Worm (Caenorhabditis elegans): ENCODE results near the gene C27B7.7.

The C27B7.7 gene

ce11 chrIV:8866092-8866491 lies 40.8 kb upstream of the C27B7.7 start (continued):
- TF ChIP-seq syd-9 (tag; optimal IDR thresholded peaks at IDR 0.05) (no peak), lin-11 (tag; optimal IDR thresholded peaks at IDR 0.05) (no peak), pat-9 (tag; optimal IDR thresholded peaks at IDR 0.05) (no peak), hlh-15 (tag; optimal IDR thresholded peaks at IDR 0.05) (no peak), madf-2 (tag; optimal IDR thresholded peaks at IDR 0.05) (no peak), ceh-18 (tag; optimal IDR thresholded peaks at IDR 0.05) (peak; percentile 72)

- TF ChIP-seq nhr-232 (tag; optimal IDR thresholded peaks at IDR 0.05) (no peak), K02D7.2 (tag; optimal IDR thresholded peaks at IDR 0.05) (no peak), hlh-15 (tag; optimal IDR thresholded peaks at IDR 0.05) (no peak), ceh-48 (tag; optimal IDR thresholded peaks at IDR 0.05) (no peak), odd-2 (tag; optimal IDR thresholded peaks at IDR 0.05) (no peak), elt-2 (tag; optimal IDR thresholded peaks at IDR 0.05) (no peak), fax-1 (tag; optimal IDR thresholded peaks at IDR 0.05) (no peak), T23F11.4 (GFP tag; optimal IDR thresholded peaks at IDR 0.05) (no peak), rnt-1 (tag; optimal IDR thresholded peaks at IDR 0.05) (no peak), ceh-19 (GFP tag; optimal IDR thresholded peaks at IDR 0.05) (no peak), npax-4 (tag; optimal IDR thresholded peaks at IDR 0.05) (no peak), ets-4 (tag; optimal IDR thresholded peaks at IDR 0.05) (no peak), hlh-13 (GFP tag; optimal IDR thresholded peaks at IDR 0.05) (no peak)
Measured at ce11 chrIV:8867562-8867961, 39.3 kb upstream of the C27B7.7 start.

ce11 chrIV:8869624-8870023 lies 37.2 kb upstream of the C27B7.7 start, which contains the start of gene npp-23:
TSS of gene npp-23 (minus strand) at chrIV:8869679.
- no peak for TF ChIP-seq tbx-2 (tag; optimal IDR thresholded peaks at IDR 0.05)
- TF ChIP-seq elt-2 (tag; optimal IDR thresholded peaks at IDR 0.05), result peak; percentile 7
- peak; percentile 13 for TF ChIP-seq nfya-1 (tag; optimal IDR thresholded peaks at IDR 0.05)

ce11 chrIV:8872958-8873357 lies 33.9 kb upstream of the C27B7.7 start, which contains the start of gene C09G9.3:
TSS of gene C09G9.3 (minus strand) at chrIV:8873058.
- TF ChIP-seq dve-1 (tag; optimal IDR thresholded peaks at IDR 0.05), result no peak

ce11 chrIV:8873847-8874246 lies 33.0 kb upstream of the C27B7.7 start, which contains the start of gene hdl-2:
TSS of gene hdl-2 (plus strand) at chrIV:8874147.
- TF ChIP-seq hlh-8 (tag; optimal IDR thresholded peaks at IDR 0.05), result no peak
- no peak for TF ChIP-seq nhr-232 (tag; optimal IDR thresholded peaks at IDR 0.05)
- no peak for TF ChIP-seq ceh-48 (tag; optimal IDR thresholded peaks at IDR 0.05)

ce11 chrIV:8879810-8880209 lies 27.0 kb upstream of the C27B7.7 start, which contains the start of gene npax-4:
TSS of gene npax-4 (minus strand) at chrIV:8879910.
- no peak for TF ChIP-seq nhr-232 (tag; optimal IDR thresholded peaks at IDR 0.05)
- TF ChIP-seq ceh-2 (tag; optimal IDR thresholded peaks at IDR 0.05), result no peak

ce11 chrIV:8881181-8881580 lies 25.7 kb upstream of the C27B7.7 start, which contains the start of gene C09G9.8:
TSS of gene C09G9.8 (plus strand) at chrIV:8881481.
- no peak for TF ChIP-seq fax-1 (tag; optimal IDR thresholded peaks at IDR 0.05)
- no peak for TF ChIP-seq mec-3 (tag; optimal IDR thresholded peaks at IDR 0.05; ENCODE audit: borderline replicate concordance)
- TF ChIP-seq ceh-6 (GFP tag; optimal IDR thresholded peaks at IDR 0.05), result no peak
- no peak for TF ChIP-seq unc-55 (GFP tag; optimal IDR thresholded peaks at IDR 0.05)
- no peak for TF ChIP-seq C38D4.7 (GFP tag; optimal IDR thresholded peaks at IDR 0.05)
- TF ChIP-seq pqm-1 (tag; optimal IDR thresholded peaks at IDR 0.05), result no peak
- no peak for TF ChIP-seq pha-4 (tag; optimal IDR thresholded peaks at IDR 0.05)
- TF ChIP-seq pat-9 (tag; optimal IDR thresholded peaks at IDR 0.05), result no peak

Measured in whole organism, late embryonic.